Fruit fly (Drosophila melanogaster) whole organism: Measurements from ENCODE around the gene CG7497.
A peak's percentile ranks its signal among the peaks of the same experiment; 100 is the strongest.

Source experiments
- CG8478 ChIP-seq: fragments of >200 bp; optimal IDR thresholded peaks from 2 replicates; lab custom pipeline; 2018; ENCODE audit warnings: inconsistent platforms
- Dll ChIP-seq: fragments of >200 bp; optimal IDR thresholded peaks from 2 replicates; lab custom pipeline; 2017
- EcR ChIP-seq, 2 experiments: fragments of >200 bp; optimal IDR thresholded peaks; 2 replicates each; lab custom pipeline; 2017; ENCODE audit warnings: missing biosample characterization in 2 of 2, missing genetic modification characterization in 2 of 2, missing genetic modification reagents in 2 of 2
- pan ChIP-seq: fragments of >200 bp; optimal IDR thresholded peaks from 2 replicates; lab custom pipeline; 2017
- psq ChIP-seq: fragments of >200 bp; optimal IDR thresholded peaks from 2 replicates; lab custom pipeline; 2017
- usp ChIP-seq: fragments of >200 bp; optimal IDR thresholded peaks from 2 replicates; lab custom pipeline; 2017; ENCODE audit warnings: missing biosample characterization, missing genetic modification characterization, mixed read lengths

The CG7497 gene

dm6 chr3L:17633142-17633541 lies at the start of gene CG7497:
CG7497 (plus strand) TSS chr3L:17633449.
- TF ChIP-seq CG8478 (lab: Kevin White, UChicago) (no peak), EcR (GFP tag; optimal IDR thresholded peaks at IDR 0.05; lab: Kevin White, UChicago) (no peak), psq (lab: Kevin White, UChicago) (no peak), Dll (lab: Kevin White, UChicago) (no peak), pan (lab: Kevin White, UChicago) (no peak), usp (GFP tag; lab: Kevin White, UChicago) (no peak)

- no peak for TF ChIP-seq EcR (GFP tag; optimal IDR thresholded peaks at IDR 0.05; lab: Kevin White, UChicago)
- no peak for TF ChIP-seq CG8478 (lab: Kevin White, UChicago)
- no peak for TF ChIP-seq usp (GFP tag; lab: Kevin White, UChicago)
- no peak for TF ChIP-seq Dll (lab: Kevin White, UChicago)
Observed at dm6 chr3L:17584718-17585117, 48.5 kb upstream of the CG7497 start.

- TF ChIP-seq Dll (lab: Kevin White, UChicago): no peak
- no peak for TF ChIP-seq CG8478 (lab: Kevin White, UChicago)
- TF ChIP-seq usp (GFP tag; lab: Kevin White, UChicago): no peak
- TF ChIP-seq psq (lab: Kevin White, UChicago): no peak
- TF ChIP-seq EcR (GFP tag; optimal IDR thresholded peaks at IDR 0.05; lab: Kevin White, UChicago): no peak
- no peak for TF ChIP-seq pan (lab: Kevin White, UChicago)
Observed at dm6 chr3L:17586370-17587048, 46.7 kb upstream of the CG7497 start.

- TF ChIP-seq CG8478 (lab: Kevin White, UChicago) (no peak), Dll (lab: Kevin White, UChicago) (no peak), pan (lab: Kevin White, UChicago) (no peak), EcR (GFP tag; optimal IDR thresholded peaks at IDR 0.05; lab: Kevin White, UChicago) (no peak), psq (lab: Kevin White, UChicago) (no peak), usp (GFP tag; lab: Kevin White, UChicago) (no peak)
Observed at dm6 chr3L:17587292-17587691, 46.0 kb upstream of the CG7497 start.

- TF ChIP-seq CG8478 (lab: Kevin White, UChicago) (no peak), usp (GFP tag; lab: Kevin White, UChicago) (no peak), Dll (lab: Kevin White, UChicago) (no peak), psq (lab: Kevin White, UChicago) (no peak), pan (lab: Kevin White, UChicago) (no peak), EcR (GFP tag; optimal IDR thresholded peaks at IDR 0.05; lab: Kevin White, UChicago) (no peak)
Observed at dm6 chr3L:17587897-17588296, 45.4 kb upstream of the CG7497 start.

dm6 chr3L:17588686-17589085 lies 44.6 kb upstream of the CG7497 start:
- TF ChIP-seq Dll (lab: Kevin White, UChicago) (no peak), EcR (GFP tag; optimal IDR thresholded peaks at IDR 0.05; lab: Kevin White, UChicago) (no peak), psq (lab: Kevin White, UChicago) (no peak), CG8478 (lab: Kevin White, UChicago) (no peak), pan (lab: Kevin White, UChicago) (no peak), usp (GFP tag; lab: Kevin White, UChicago) (no peak)

- TF ChIP-seq pan (lab: Kevin White, UChicago) (no peak), Dll (lab: Kevin White, UChicago) (no peak), EcR (GFP tag; optimal IDR thresholded peaks at IDR 0.05; lab: Kevin White, UChicago) (no peak), psq (lab: Kevin White, UChicago) (no peak), usp (GFP tag; lab: Kevin White, UChicago) (no peak), CG8478 (lab: Kevin White, UChicago) (no peak)
Observed at dm6 chr3L:17590049-17590448, 43.2 kb upstream of the CG7497 start.

dm6 chr3L:17590455-17591216 lies 42.6 kb upstream of the CG7497 start:
- TF ChIP-seq usp (GFP tag; lab: Kevin White, UChicago): no peak
- no peak for TF ChIP-seq CG8478 (lab: Kevin White, UChicago)
- no peak for TF ChIP-seq pan (lab: Kevin White, UChicago)
- TF ChIP-seq EcR (GFP tag; optimal IDR thresholded peaks at IDR 0.05; lab: Kevin White, UChicago): peak in 1 of 2 experiments; percentile 95
- peak; percentile 99 for TF ChIP-seq Dll (lab: Kevin White, UChicago)
- no peak for TF ChIP-seq psq (lab: Kevin White, UChicago)

dm6 chr3L:17591217-17591467 lies 42.1 kb upstream of the CG7497 start:
- TF ChIP-seq usp (GFP tag; lab: Kevin White, UChicago) (no peak), psq (lab: Kevin White, UChicago) (no peak), pan (lab: Kevin White, UChicago) (no peak), Dll (lab: Kevin White, UChicago) (no peak), EcR (GFP tag; optimal IDR thresholded peaks at IDR 0.05; lab: Kevin White, UChicago) (no peak), CG8478 (lab: Kevin White, UChicago) (no peak)

dm6 chr3L:17593174-17593573 lies 40.1 kb upstream of the CG7497 start:
- TF ChIP-seq EcR (GFP tag; optimal IDR thresholded peaks at IDR 0.05; lab: Kevin White, UChicago) (no peak), pan (lab: Kevin White, UChicago) (no peak), psq (lab: Kevin White, UChicago) (no peak)

dm6 chr3L:17595810-17596561 lies 37.3 kb upstream of the CG7497 start:
- TF ChIP-seq EcR (GFP tag; optimal IDR thresholded peaks at IDR 0.05; lab: Kevin White, UChicago) (no peak), psq (lab: Kevin White, UChicago) (no peak), CG8478 (lab: Kevin White, UChicago) (no peak), pan (lab: Kevin White, UChicago) (no peak), usp (GFP tag; lab: Kevin White, UChicago) (no peak), Dll (lab: Kevin White, UChicago) (no peak)
